Worm (Caenorhabditis elegans) whole organism, L2 larva: ENCODE data around the gene T28D9.4.

ENCODE experiments used
- ZK546.5 ChIP-seq: sonication (generic microtip); optimal IDR thresholded peaks from 2 replicates; lab custom pipeline; 2017; ENCODE audit warnings: missing biosample characterization, missing genetic modification characterization
- mdl-1 ChIP-seq, 2 experiments: fragments of 150-350 bp in 1 of 2; sonication (generic microtip) in 1 of 2; optimal IDR thresholded peaks; 2 replicates each; lab custom pipeline; 2017; ENCODE audit warnings: missing biosample characterization in 2 of 2, missing genetic modification characterization in 2 of 2
- nhr-25 ChIP-seq: fragments of 150-350 bp; sonication (generic microtip); optimal IDR thresholded peaks from 3 replicates; lab custom pipeline; 2014; ENCODE audit warnings: missing biosample characterization, missing genetic modification characterization
- nhr-77 ChIP-seq: fragments of 150-350 bp; optimal IDR thresholded peaks from 2 replicates; lab custom pipeline; 2014; ENCODE audit warnings: missing biosample characterization, missing genetic modification characterization

DNA sequence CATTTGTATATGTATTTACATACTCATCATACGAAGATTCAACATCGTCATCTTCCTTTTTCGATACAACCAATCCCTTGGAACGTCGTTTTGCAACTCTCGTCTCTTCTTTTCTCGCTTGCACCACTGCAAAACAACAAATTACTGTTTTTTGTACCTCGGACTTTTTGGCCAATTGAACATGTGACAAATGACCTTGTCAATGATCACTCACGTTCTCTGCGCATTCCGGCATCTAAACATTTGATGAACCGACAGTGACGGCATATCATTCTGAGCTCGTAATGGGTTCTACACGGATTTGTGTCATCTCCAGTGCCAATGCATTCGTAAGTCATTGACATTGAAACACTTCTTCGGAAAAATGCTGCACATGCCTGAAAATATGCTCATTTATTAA is 28.6 kb upstream of the T28D9.4 start:
- TF ChIP-seq mdl-1 (tag; optimal IDR thresholded peaks at IDR 0.05; lab: Kevin White, UChicago) (no peak), nhr-25 (tag; lab: Kevin White, UChicago) (peak; percentile 40), ZK546.5 (no peak), nhr-77 (tag; lab: Kevin White, UChicago) (no peak)
